Worm (Caenorhabditis elegans) whole organism, L2 larva: ENCODE data around the gene Y62E10A.20.

Experiments
- C34F6.9 ChIP-seq: fragments of 150-350 bp; optimal IDR thresholded peaks from 2 replicates; lab custom pipeline; 2014; ENCODE audit warnings: missing biosample characterization, missing genetic modification characterization
- F13H6.1 ChIP-seq: sonication (generic microtip); optimal IDR thresholded peaks from 2 replicates; lab custom pipeline; 2016; ENCODE audit warnings: missing genetic modification characterization, missing compliant biosample characterization
- R02D3.7 ChIP-seq: fragments of 150-350 bp; optimal IDR thresholded peaks from 2 replicates; lab custom pipeline; 2014; ENCODE audit warnings: missing biosample characterization, missing genetic modification characterization
- Y55F3AM.14 ChIP-seq: fragments of 200-800 bp; sonication (Bioruptor generic); optimal IDR thresholded peaks from 2 replicates; lab custom pipeline; 2018; ENCODE audit warnings: mild to moderate bottlenecking, missing genetic modification characterization, missing compliant biosample characterization
- ZK546.5 ChIP-seq: sonication (generic microtip); optimal IDR thresholded peaks from 2 replicates; lab custom pipeline; 2017; ENCODE audit warnings: missing biosample characterization, missing genetic modification characterization
- alr-1 ChIP-seq: fragments of 150-350 bp; optimal IDR thresholded peaks from 2 replicates; lab custom pipeline; 2014; ENCODE audit warnings: missing biosample characterization, missing genetic modification characterization
- ama-1 ChIP-seq: fragments of 150-350 bp; optimal IDR thresholded peaks from 2 replicates; lab custom pipeline; 2018; ENCODE audit warnings: inconsistent platforms
- blmp-1 ChIP-seq: sonication (generic microtip); optimal IDR thresholded peaks from 2 replicates; lab custom pipeline; 2017; ENCODE audit warnings: missing genetic modification characterization, mild to moderate bottlenecking, missing compliant biosample characterization, antibody characterized with exemption, moderate library complexity; ENCODE audit not compliant: insufficient read depth
- ceh-16 ChIP-seq: fragments of 150-350 bp; optimal IDR thresholded peaks from 2 replicates; lab custom pipeline; 2014; ENCODE audit warnings: missing biosample characterization, missing genetic modification characterization
- dmd-4 ChIP-seq: sonication (generic microtip); optimal IDR thresholded peaks from 2 replicates; lab custom pipeline; 2017; ENCODE audit warnings: missing biosample characterization, missing genetic modification characterization
- egl-27 ChIP-seq: sonication (generic microtip); optimal IDR thresholded peaks from 3 replicates; lab custom pipeline; 2017; ENCODE audit warnings: missing biosample characterization, missing genetic modification reagents, missing genetic modification characterization
- elt-1 ChIP-seq: fragments of 150-350 bp; optimal IDR thresholded peaks from 2 replicates; lab custom pipeline; 2014; ENCODE audit warnings: missing biosample characterization, missing genetic modification characterization
- elt-3 ChIP-seq: sonication (generic microtip); optimal IDR thresholded peaks from 2 replicates; lab custom pipeline; 2017; ENCODE audit warnings: missing biosample characterization, missing genetic modification characterization
- gmeb-1 ChIP-seq: fragments of 150-350 bp; optimal IDR thresholded peaks from 2 replicates; lab custom pipeline; 2014; ENCODE audit warnings: missing biosample characterization, missing genetic modification characterization
- lin-11 ChIP-seq: fragments of 150-350 bp; sonication (generic microtip); optimal IDR thresholded peaks from 2 replicates; lab custom pipeline; 2014; ENCODE audit warnings: missing biosample characterization, missing genetic modification characterization, inconsistent platforms, mixed read lengths
- lin-13 ChIP-seq: fragments of 150-350 bp; optimal IDR thresholded peaks from 2 replicates; lab custom pipeline; 2014; ENCODE audit warnings: missing biosample characterization, missing genetic modification reagents, missing genetic modification characterization
- lin-39 ChIP-seq: fragments of 150-350 bp; optimal IDR thresholded peaks from 2 replicates; lab custom pipeline; 2014; ENCODE audit warnings: missing biosample characterization, missing genetic modification reagents, missing genetic modification characterization
- lsy-2 ChIP-seq, 2 experiments: fragments of 150-350 bp in 1 of 2; sonication (generic microtip) in 1 of 2; optimal IDR thresholded peaks; 2 replicates each; lab custom pipeline; 2014 to 2017; ENCODE audit warnings: missing biosample characterization in 2 of 2, missing genetic modification characterization in 2 of 2
- nhr-10 ChIP-seq: sonication (generic microtip); optimal IDR thresholded peaks from 2 replicates; lab custom pipeline; 2017; ENCODE audit warnings: missing biosample characterization, missing genetic modification characterization
- nhr-11 ChIP-seq: fragments of 150-350 bp; optimal IDR thresholded peaks from 2 replicates; lab custom pipeline; 2014; ENCODE audit warnings: missing biosample characterization, missing genetic modification characterization
- nhr-12 ChIP-seq: fragments of 150-350 bp; optimal IDR thresholded peaks from 2 replicates; lab custom pipeline; 2014; ENCODE audit warnings: missing biosample characterization, missing genetic modification characterization
- nhr-129 ChIP-seq: fragments of 150-350 bp; optimal IDR thresholded peaks from 2 replicates; lab custom pipeline; 2014; ENCODE audit warnings: missing biosample characterization, missing genetic modification characterization
- nhr-23 ChIP-seq: fragments of 150-350 bp; optimal IDR thresholded peaks from 2 replicates; lab custom pipeline; 2014; ENCODE audit warnings: missing biosample characterization, missing genetic modification reagents, missing genetic modification characterization
- nhr-6 ChIP-seq: fragments of 150-350 bp; optimal IDR thresholded peaks from 2 replicates; lab custom pipeline; 2014; ENCODE audit warnings: missing biosample characterization, missing genetic modification characterization
- skn-1 ChIP-seq: sonication (generic microtip); optimal IDR thresholded peaks from 2 replicates; lab custom pipeline; 2017; ENCODE audit warnings: missing biosample characterization, missing genetic modification characterization
- sma-3 ChIP-seq: sonication (generic microtip); optimal IDR thresholded peaks from 2 replicates; lab custom pipeline; 2016; ENCODE audit warnings: missing genetic modification reagents, missing genetic modification characterization, missing compliant biosample characterization
- sma-9 ChIP-seq, 2 experiments: fragments of 150-350 bp in 1 of 2; sonication (generic microtip) in 1 of 2; optimal IDR thresholded peaks; 2 replicates each; lab custom pipeline; 2014 to 2016; ENCODE audit warnings: missing genetic modification characterization in 2 of 2, mild to moderate bottlenecking in 1 of 2, missing biosample characterization in 1 of 2, missing compliant biosample characterization in 1 of 2, missing genetic modification reagents in 1 of 2, moderate library complexity in 1 of 2
- snpc-4 ChIP-seq: fragments of 150-350 bp; optimal IDR thresholded peaks from 2 replicates; lab custom pipeline; 2014; ENCODE audit warnings: missing biosample characterization, missing genetic modification characterization
- unc-55 ChIP-seq: fragments of 150-350 bp; sonication (generic microtip); optimal IDR thresholded peaks from 3 replicates; lab custom pipeline; 2014; ENCODE audit warnings: missing biosample characterization, missing genetic modification reagents, missing genetic modification characterization
- unc-62 ChIP-seq: fragments of 150-350 bp; optimal IDR thresholded peaks from 2 replicates; lab custom pipeline; 2014; ENCODE audit warnings: missing biosample characterization, missing genetic modification reagents, missing genetic modification characterization
- ztf-1 ChIP-seq: fragments of 200-800 bp; sonication (Bioruptor generic); conservative IDR thresholded peaks from 2 replicates; pipeline ENCODE4 v1.3.6; 2022; ENCODE audit warnings: missing genetic modification characterization, missing compliant biosample characterization
- ztf-11 ChIP-seq: sonication (generic microtip); optimal IDR thresholded peaks from 2 replicates; lab custom pipeline; 2017; ENCODE audit warnings: missing biosample characterization, missing genetic modification characterization
- ztf-4 ChIP-seq: fragments of 150-350 bp; optimal IDR thresholded peaks from 2 replicates; lab custom pipeline; 2014; ENCODE audit warnings: missing biosample characterization, missing genetic modification characterization

Gene Y62E10A.20

ce11 chrIV:13377716-13378115, 8.2 kb downstream of the Y62E10A.20 start, which contains the start of gene mau-8:
TSS of gene mau-8 (plus strand) at chrIV:13378016.
- TF ChIP-seq gmeb-1 (tag; lab: Kevin White, UChicago) (no peak), lin-39 (no peak), alr-1 (tag; lab: Kevin White, UChicago) (no peak), ceh-16 (tag; lab: Kevin White, UChicago) (no peak), R02D3.7 (tag; lab: Kevin White, UChicago) (no peak)

ce11 chrIV:13374918-13375317, 11.0 kb downstream of the Y62E10A.20 start:
- no peak for TF ChIP-seq sma-9 (GFP tag; optimal IDR thresholded peaks at IDR 0.05; lab: Kevin White, UChicago)
- no peak for TF ChIP-seq sma-9 (tag; optimal IDR thresholded peaks at IDR 0.05; lab: Kevin White, UChicago)
- no peak for TF ChIP-seq ama-1 (lab: Kevin White, UChicago)
- TF ChIP-seq ztf-4: no peak
- no peak for TF ChIP-seq ztf-11 (tag; lab: Kevin White, UChicago)
- TF ChIP-seq ztf-1: no peak
- TF ChIP-seq sma-3: no peak
- TF ChIP-seq elt-1 (tag; lab: Kevin White, UChicago): no peak
- no peak for TF ChIP-seq egl-27 (tag; lab: Kevin White, UChicago)
- TF ChIP-seq ceh-16 (tag; lab: Kevin White, UChicago): no peak
- TF ChIP-seq nhr-23 (tag; lab: Kevin White, UChicago): no peak
- TF ChIP-seq, all 48 proteins: peak for 0

DNA sequence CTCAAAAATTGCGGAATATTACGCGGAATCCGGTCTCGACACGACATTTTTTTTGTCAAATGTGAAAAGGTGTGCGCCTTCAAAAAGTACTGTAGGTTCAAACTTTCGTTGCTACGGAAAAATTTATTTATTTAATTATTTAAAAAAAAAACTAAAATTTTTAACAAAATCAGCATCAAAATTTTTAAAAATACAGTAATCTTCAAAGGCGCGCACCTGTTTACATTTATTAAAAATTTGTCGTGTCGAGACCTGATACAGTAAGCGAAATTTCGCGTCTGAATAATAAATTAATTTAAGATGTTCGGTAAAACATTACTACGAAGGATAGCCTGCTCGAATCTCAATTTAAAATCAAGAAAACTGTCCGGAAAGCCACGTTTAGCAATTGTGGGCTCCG, 14.2 kb downstream of the Y62E10A.20 start, which contains the start of gene Y62E10A.6:
Gene Y62E10A.6 (plus strand): TSS at position 301 of the 400 bp plus-strand sequence.
- TF ChIP-seq R02D3.7 (tag; lab: Kevin White, UChicago): no peak
- no peak for TF ChIP-seq Y55F3AM.14
- no peak for TF ChIP-seq lsy-2 (tag; optimal IDR thresholded peaks at IDR 0.05; lab: Kevin White, UChicago)
- no peak for TF ChIP-seq lin-13 (GFP tag; lab: Kevin White, UChicago)
- TF ChIP-seq ztf-1: no peak

ce11 chrIV:13370235-13370739, 15.6 kb downstream of the Y62E10A.20 start, which contains the start of the genes rla-2, popl-7 and Y62E10A.24:
TSS of gene rla-2 (minus strand) at chrIV:13370285.
TSS of gene popl-7 (plus strand) at chrIV:13370689.
TSS of gene Y62E10A.24 (plus strand) at chrIV:13370710.
- TF ChIP-seq F13H6.1 (tag; lab: Kevin White, UChicago): no peak
- no peak for TF ChIP-seq sma-9 (GFP tag; optimal IDR thresholded peaks at IDR 0.05; lab: Kevin White, UChicago)
- no peak for TF ChIP-seq sma-9 (tag; optimal IDR thresholded peaks at IDR 0.05; lab: Kevin White, UChicago)
- TF ChIP-seq nhr-23 (tag; lab: Kevin White, UChicago): no peak
- no peak for TF ChIP-seq snpc-4 (tag; lab: Kevin White, UChicago)
- TF ChIP-seq nhr-129 (tag; lab: Kevin White, UChicago): peak; percentile 61
- TF ChIP-seq nhr-12: no peak
- TF ChIP-seq dmd-4 (tag; lab: Kevin White, UChicago): no peak
- TF ChIP-seq ztf-1: no peak
- no peak for TF ChIP-seq lin-39
- TF ChIP-seq Y55F3AM.14: no peak
- peak; percentile 40 for TF ChIP-seq C34F6.9 (tag; lab: Kevin White, UChicago)
- no peak for TF ChIP-seq ztf-11 (tag; lab: Kevin White, UChicago)
- TF ChIP-seq ztf-4: no peak
- TF ChIP-seq skn-1 (tag; lab: Kevin White, UChicago): no peak
- no peak for TF ChIP-seq nhr-11 (tag; lab: Kevin White, UChicago)
- peak in 1 of 2 experiments; percentile 80 for TF ChIP-seq lsy-2 (tag; optimal IDR thresholded peaks at IDR 0.05; lab: Kevin White, UChicago)
- TF ChIP-seq blmp-1 (tag; lab: Kevin White, UChicago): no peak
- peak; percentile 55 for TF ChIP-seq unc-55 (GFP tag; lab: Kevin White, UChicago)
- no peak for TF ChIP-seq nhr-6 (tag; lab: Kevin White, UChicago)

DNA sequence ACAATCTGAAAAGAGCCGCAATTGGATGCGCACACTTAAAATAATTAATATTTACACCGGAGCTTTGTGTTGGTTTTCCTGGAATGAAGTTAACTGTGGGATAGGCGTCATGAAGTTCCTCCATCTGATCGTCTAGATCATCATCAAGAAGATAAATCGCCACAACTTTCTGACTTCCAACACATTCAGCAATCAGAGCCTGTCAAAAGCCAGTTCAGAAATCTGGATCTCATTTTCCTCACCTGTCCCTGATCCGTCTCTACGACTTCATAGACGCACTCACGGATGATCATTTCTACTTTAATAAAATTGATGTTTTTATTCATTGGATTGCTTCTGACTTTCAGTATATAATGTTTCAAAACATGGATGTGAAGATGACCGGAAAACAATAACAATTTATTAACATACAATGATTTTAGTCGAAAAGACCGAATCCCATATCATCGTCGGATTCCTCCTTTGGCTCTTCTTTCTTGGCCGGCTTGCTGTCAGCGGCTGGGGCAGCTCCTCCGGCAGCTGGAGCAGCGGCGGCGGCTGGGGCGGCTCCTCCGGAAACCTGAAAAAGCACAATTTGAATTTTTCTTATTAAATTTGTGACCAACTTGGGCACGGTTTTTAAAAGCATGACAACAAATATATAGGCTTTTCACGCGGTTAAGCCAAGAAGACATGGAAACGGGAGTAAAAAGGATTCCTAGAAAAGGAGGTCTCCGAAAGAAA, 16.6 kb downstream of the Y62E10A.20 start, which contains the start of gene agt-1:
Gene agt-1 (minus strand): TSS at position 293 of the 723 bp plus-strand sequence.
- TF ChIP-seq nhr-23 (tag; lab: Kevin White, UChicago) (no peak), Y55F3AM.14 (no peak), sma-3 (no peak), elt-3 (no peak), gmeb-1 (tag; lab: Kevin White, UChicago) (no peak), sma-9 (GFP tag; optimal IDR thresholded peaks at IDR 0.05; lab: Kevin White, UChicago) (no peak), sma-9 (tag; optimal IDR thresholded peaks at IDR 0.05; lab: Kevin White, UChicago) (no peak), ztf-4 (no peak), lin-11 (tag; lab: Kevin White, UChicago) (no peak), nhr-6 (tag; lab: Kevin White, UChicago) (no peak), nhr-12 (no peak), unc-62 (no peak), nhr-11 (tag; lab: Kevin White, UChicago) (no peak), snpc-4 (tag; lab: Kevin White, UChicago) (no peak), blmp-1 (tag; lab: Kevin White, UChicago) (no peak), nhr-10 (no peak), ZK546.5 (tag; lab: Kevin White, UChicago) (no peak)
